Worm (Caenorhabditis elegans): ENCODE data around the gene C35D10.3.

ce11 chrIII:4910956-4911355 lies 42.2 kb downstream of the C35D10.3 start, which contains the start of gene F26F4.2:
- no peak for TF ChIP-seq zip-5 (tag; optimal IDR thresholded peaks at IDR 0.05)
- TF ChIP-seq ama-1 (optimal IDR thresholded peaks at IDR 0.05), result no peak
- TF ChIP-seq nhr-11 (tag; optimal IDR thresholded peaks at IDR 0.05), result no peak
- TF ChIP-seq eyg-1 (tag; optimal IDR thresholded peaks at IDR 0.05), result no peak
- no peak for TF ChIP-seq nfya-1 (tag; optimal IDR thresholded peaks at IDR 0.05)
- no peak for TF ChIP-seq sox-4 (tag; optimal IDR thresholded peaks at IDR 0.05)
- no peak for TF ChIP-seq fkh-10 (GFP tag; optimal IDR thresholded peaks at IDR 0.05)
- no peak for TF ChIP-seq hlh-8 (tag; optimal IDR thresholded peaks at IDR 0.05)
- TF ChIP-seq npax-4 (tag; optimal IDR thresholded peaks at IDR 0.05), result no peak
- no peak for TF ChIP-seq ceh-9 (tag; optimal IDR thresholded peaks at IDR 0.05)
- no peak for TF ChIP-seq unc-55 (GFP tag; optimal IDR thresholded peaks at IDR 0.05)
- TF ChIP-seq fkh-6 (tag; optimal IDR thresholded peaks at IDR 0.05), result no peak
- TF ChIP-seq elt-2 (tag; optimal IDR thresholded peaks at IDR 0.05), result no peak
- TF ChIP-seq tbx-2 (tag; optimal IDR thresholded peaks at IDR 0.05), result no peak
